Worm (Caenorhabditis elegans): ENCODE data around the gene cnnm-3.

The cnnm-3 gene

DNA sequence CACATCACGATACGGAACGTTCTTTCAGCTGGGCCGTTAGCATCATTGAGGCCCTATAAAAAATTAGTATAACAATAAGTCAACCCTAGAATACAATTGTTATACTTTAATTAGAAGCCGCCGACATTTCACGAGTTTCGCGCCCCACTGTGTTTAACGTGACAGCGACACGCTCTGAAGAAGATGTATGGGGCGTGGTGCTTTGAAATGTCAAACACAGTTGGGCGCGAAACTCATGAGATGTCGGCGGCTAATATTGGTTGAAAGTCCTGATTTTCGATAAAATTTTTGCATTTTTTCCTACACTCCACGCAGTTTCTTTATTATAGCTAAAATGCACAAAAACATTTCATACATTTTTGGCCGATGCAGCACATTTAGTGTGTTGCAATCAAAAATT is 10.5 kb upstream of the cnnm-3 start:
- no peak for TF ChIP-seq egl-27 (tag; optimal IDR thresholded peaks at IDR 0.05)
- peak; percentile 32 for TF ChIP-seq snpc-4 (tag; optimal IDR thresholded peaks at IDR 0.05)

DNA sequence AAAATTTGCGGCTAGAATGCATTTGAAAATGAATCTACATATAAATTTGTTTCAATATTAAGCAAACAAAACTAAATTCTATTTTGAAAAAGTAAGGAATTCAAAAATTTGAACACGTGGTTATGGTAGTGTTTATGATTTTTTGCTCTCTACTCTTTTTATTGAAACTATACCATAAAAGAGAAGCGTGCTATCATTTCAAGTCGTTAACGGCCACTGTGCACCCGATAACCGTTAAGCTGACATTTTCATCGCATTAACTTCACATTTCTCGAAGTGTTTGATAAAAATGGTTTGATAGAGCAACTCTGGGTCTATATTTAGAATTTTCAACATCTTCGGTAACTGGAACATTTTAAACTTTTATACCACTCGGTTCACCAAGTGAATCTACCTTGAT is 9.2 kb upstream of the cnnm-3 start, which contains the start of gene twk-26:
Gene twk-26, minus strand, starts transcription at position 23 of the 400 bp plus-strand sequence.
- no peak for TF ChIP-seq nhr-21 (tag; optimal IDR thresholded peaks at IDR 0.05)
- TF ChIP-seq sma-9 (GFP tag; optimal IDR thresholded peaks at IDR 0.05) = peak; percentile 43
- no peak for TF ChIP-seq sma-9 (tag; optimal IDR thresholded peaks at IDR 0.05)
- TF ChIP-seq lsy-2 (tag; optimal IDR thresholded peaks at IDR 0.05) = no peak
- TF ChIP-seq nhr-10 (tag; optimal IDR thresholded peaks at IDR 0.05) = no peak
- peak; percentile 37 for TF ChIP-seq fos-1 (tag; optimal IDR thresholded peaks at IDR 0.05)

DNA sequence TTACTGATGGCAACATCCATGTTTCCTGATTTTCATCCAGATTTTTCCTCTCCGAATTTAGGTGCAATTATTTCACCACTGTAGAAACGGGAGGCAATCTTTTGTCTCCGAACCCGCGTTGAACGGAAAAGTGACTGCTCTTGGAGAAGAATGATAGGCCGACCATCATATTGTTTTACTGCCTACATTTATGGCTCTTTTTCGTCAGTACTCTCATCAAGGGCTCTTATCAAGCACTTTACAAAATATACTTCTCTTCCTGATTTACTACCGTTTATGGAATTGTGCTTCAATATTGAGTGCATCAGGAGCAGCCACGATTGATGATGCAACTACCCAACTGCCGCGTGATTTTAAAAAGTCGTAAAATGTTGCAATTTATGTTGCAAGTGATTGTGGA is 8.7 kb upstream of the cnnm-3 start:
- no peak for TF ChIP-seq mab-5 (tag; optimal IDR thresholded peaks at IDR 0.05)
- TF ChIP-seq sma-9 (GFP tag; optimal IDR thresholded peaks at IDR 0.05) = peak; percentile 27
- no peak for TF ChIP-seq sma-9 (tag; optimal IDR thresholded peaks at IDR 0.05)
- TF ChIP-seq alr-1 (tag; optimal IDR thresholded peaks at IDR 0.05) = no peak
- TF ChIP-seq nhr-11 (tag; optimal IDR thresholded peaks at IDR 0.05) = no peak

DNA sequence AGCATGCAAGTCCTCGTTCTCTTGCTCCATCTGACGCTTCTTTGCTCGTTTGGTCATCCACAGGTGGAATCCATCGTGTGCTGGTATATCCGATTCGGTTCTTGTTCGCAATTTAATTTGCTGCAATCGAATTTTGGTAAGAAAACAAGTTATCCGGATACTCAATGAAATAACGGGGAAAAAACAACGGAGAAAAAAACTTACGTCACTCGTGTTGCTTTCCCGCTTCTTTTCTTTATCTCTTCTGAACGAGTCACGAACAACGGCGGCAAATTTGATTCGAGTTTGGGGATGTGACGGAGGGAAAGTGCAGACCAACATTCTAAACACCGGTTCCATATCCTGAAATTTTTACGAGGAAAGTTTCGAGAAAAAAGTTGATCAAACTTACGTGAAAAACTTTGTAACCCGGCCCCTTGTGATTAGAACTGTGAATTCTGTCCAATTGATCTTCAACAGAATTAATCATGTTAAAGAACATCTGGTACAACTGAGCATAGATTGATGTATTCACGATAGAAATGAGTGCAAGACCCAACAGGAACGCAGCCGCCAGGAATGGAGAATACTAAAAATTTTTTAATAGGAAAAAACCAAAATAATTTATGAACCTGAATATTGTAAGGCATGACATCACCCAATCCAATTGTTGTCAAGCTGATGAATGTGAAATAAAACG is 5.8 kb upstream of the cnnm-3 start:
- TF ChIP-seq dmd-4 (tag; optimal IDR thresholded peaks at IDR 0.05) (no peak), mdl-1 (tag; optimal IDR thresholded peaks at IDR 0.05) (no peak), ztf-4 (tag; optimal IDR thresholded peaks at IDR 0.05) (no peak), crh-2 (tag; optimal IDR thresholded peaks at IDR 0.05) (no peak), nhr-11 (tag; optimal IDR thresholded peaks at IDR 0.05) (no peak), aly-2 (tag; optimal IDR thresholded peaks at IDR 0.05) (no peak), unc-39 (tag; optimal IDR thresholded peaks at IDR 0.05) (no peak), gmeb-1 (tag; optimal IDR thresholded peaks at IDR 0.05) (no peak), elt-3 (tag; optimal IDR thresholded peaks at IDR 0.05) (no peak), lin-11 (tag; optimal IDR thresholded peaks at IDR 0.05) (no peak), lin-13 (GFP tag; optimal IDR thresholded peaks at IDR 0.05) (no peak), egl-27 (tag; optimal IDR thresholded peaks at IDR 0.05) (no peak), nhr-77 (tag; optimal IDR thresholded peaks at IDR 0.05) (no peak), ztf-11 (tag; optimal IDR thresholded peaks at IDR 0.05) (no peak), sem-4 (tag; optimal IDR thresholded peaks at IDR 0.05) (no peak), lin-39 (tag; optimal IDR thresholded peaks at IDR 0.05) (no peak), mab-5 (tag; optimal IDR thresholded peaks at IDR 0.05) (no peak), unc-55 (GFP tag; optimal IDR thresholded peaks at IDR 0.05) (no peak)

DNA sequence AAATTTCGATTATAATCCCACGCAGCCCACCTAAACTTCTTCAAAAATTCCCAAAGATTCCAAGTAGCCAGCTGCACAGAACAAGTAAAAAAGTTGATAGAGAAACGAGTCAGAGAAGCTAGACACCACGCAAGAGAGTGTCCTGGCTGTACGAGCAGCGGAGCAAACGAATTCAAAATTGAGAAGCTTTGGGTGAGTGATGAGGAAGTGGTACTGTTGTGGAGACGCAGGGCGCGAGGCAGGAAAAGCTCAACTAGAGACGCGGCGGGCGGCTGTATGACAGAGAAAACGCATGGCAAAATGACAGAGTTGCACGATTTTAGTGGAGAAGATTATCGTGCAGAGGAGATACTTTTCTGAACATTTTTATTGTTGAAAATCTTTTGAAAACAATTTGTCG is 3.6 kb upstream of the cnnm-3 start:
- TF ChIP-seq peb-1 (tag; optimal IDR thresholded peaks at IDR 0.05) (no peak), nhr-77 (tag; optimal IDR thresholded peaks at IDR 0.05) (no peak), R02D3.7 (tag; optimal IDR thresholded peaks at IDR 0.05) (no peak), lin-11 (tag; optimal IDR thresholded peaks at IDR 0.05) (peak; percentile 47), gmeb-1 (tag; optimal IDR thresholded peaks at IDR 0.05) (no peak), unc-55 (GFP tag; optimal IDR thresholded peaks at IDR 0.05) (peak; percentile 78), nhr-237 (tag; optimal IDR thresholded peaks at IDR 0.05) (no peak), skn-1 (tag; optimal IDR thresholded peaks at IDR 0.05) (no peak), ceh-16 (tag; optimal IDR thresholded peaks at IDR 0.05) (no peak), unc-62 (GFP tag; optimal IDR thresholded peaks at IDR 0.05) (no peak), ceh-82 (tag; optimal IDR thresholded peaks at IDR 0.05) (no peak), crh-2 (tag; optimal IDR thresholded peaks at IDR 0.05) (peak; percentile 49), Y55F3AM.14 (GFP tag; optimal IDR thresholded peaks at IDR 0.05) (no peak), ztf-4 (tag; optimal IDR thresholded peaks at IDR 0.05) (no peak), elt-1 (tag; optimal IDR thresholded peaks at IDR 0.05) (no peak), lsy-2 (tag; optimal IDR thresholded peaks at IDR 0.05) (peak in 1 of 2 experiments; percentile 60), lin-39 (tag; optimal IDR thresholded peaks at IDR 0.05) (no peak), sma-9 (GFP tag; optimal IDR thresholded peaks at IDR 0.05) (peak; percentile 61), sma-9 (tag; optimal IDR thresholded peaks at IDR 0.05) (no peak), ZK546.5 (tag; optimal IDR thresholded peaks at IDR 0.05) (no peak), elt-3 (tag; optimal IDR thresholded peaks at IDR 0.05) (no peak), nhr-11 (tag; optimal IDR thresholded peaks at IDR 0.05) (no peak), aly-2 (tag; optimal IDR thresholded peaks at IDR 0.05) (no peak), ama-1 (optimal IDR thresholded peaks at IDR 0.05) (no peak), C34F6.9 (tag; optimal IDR thresholded peaks at IDR 0.05) (peak; percentile 58), nhr-21 (tag; optimal IDR thresholded peaks at IDR 0.05) (no peak), ztf-1 (GFP tag; conservative IDR thresholded peaks at IDR 0.05) (no peak), snpc-4 (tag; optimal IDR thresholded peaks at IDR 0.05) (no peak), nhr-6 (tag; optimal IDR thresholded peaks at IDR 0.05) (no peak), egl-27 (tag; optimal IDR thresholded peaks at IDR 0.05) (peak; percentile 56), fos-1 (tag; optimal IDR thresholded peaks at IDR 0.05) (peak; percentile 70), ztf-11 (tag; optimal IDR thresholded peaks at IDR 0.05) (no peak), alr-1 (tag; optimal IDR thresholded peaks at IDR 0.05) (no peak), F13H6.1 (tag; optimal IDR thresholded peaks at IDR 0.05) (peak; percentile 76), unc-39 (tag; optimal IDR thresholded peaks at IDR 0.05) (no peak), nhr-12 (tag; optimal IDR thresholded peaks at IDR 0.05) (no peak), lin-13 (GFP tag; optimal IDR thresholded peaks at IDR 0.05) (no peak), dmd-4 (tag; optimal IDR thresholded peaks at IDR 0.05) (no peak), nhr-129 (tag; optimal IDR thresholded peaks at IDR 0.05) (peak; percentile 78)
